Fruit fly (Drosophila melanogaster): ENCODE data around the gene Cpr64Ad.

- no peak for TF ChIP-seq CG8159 (tag; optimal IDR thresholded peaks at IDR 0.05)
- TF ChIP-seq Pif1A (GFP tag; optimal IDR thresholded peaks at IDR 0.05): no peak
- TF ChIP-seq Pif1B (GFP tag; optimal IDR thresholded peaks at IDR 0.05): no peak
- TF ChIP-seq CG10348 (GFP tag; IDR thresholded peaks at IDR 0.05): no peak
- TF ChIP-seq EcR (GFP tag; optimal IDR thresholded peaks at IDR 0.05): no peak
- no peak for TF ChIP-seq CG12605 (GFP tag; IDR thresholded peaks at IDR 0.05)
- TF ChIP-seq fd96Ca (GFP tag; IDR thresholded peaks at IDR 0.05): no peak
- TF ChIP-seq CG13204 (GFP tag; optimal IDR thresholded peaks at IDR 0.05): no peak
- no peak for TF ChIP-seq CG34367 (tag; optimal IDR thresholded peaks at IDR 0.05)
- TF ChIP-seq D1 (tag; optimal IDR thresholded peaks at IDR 0.05): no peak
Observed at dm6 chr3L:4204239-4204638, 10.9 kb upstream of the Cpr64Ad start, which contains the start of gene CG15005.

Data from whole organism, pupa.